Worm (Caenorhabditis elegans): ENCODE measurements around the gene C26B9.6.

The C26B9.6 gene

DNA sequence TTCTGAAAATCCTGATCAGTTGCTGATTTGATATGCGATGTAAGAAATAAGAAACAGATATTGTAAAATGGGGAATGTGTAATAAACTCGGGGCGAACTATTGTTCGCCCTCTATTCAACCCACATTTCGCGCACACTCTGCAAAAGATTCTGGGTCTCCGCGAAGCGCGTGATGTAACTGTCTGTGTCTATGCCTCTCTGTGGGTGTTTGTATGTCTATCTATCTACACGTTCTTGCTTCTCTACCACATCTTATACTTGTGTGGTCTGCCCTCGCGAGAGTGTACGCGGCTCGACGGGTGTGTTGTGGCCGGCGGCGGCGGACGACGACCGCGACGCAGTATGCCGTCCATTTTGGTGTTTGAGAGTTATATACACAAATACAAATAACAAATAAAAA is 1.2 kb upstream of the C26B9.6 start (continued):
- TF ChIP-seq ceh-82 (tag; optimal IDR thresholded peaks at IDR 0.05) (peak; percentile 31 to 62 (median 43)), mep-1 (tag; optimal IDR thresholded peaks at IDR 0.05) (peak; percentile 72), swsn-7 (tag; optimal IDR thresholded peaks at IDR 0.05) (peak; percentile 61), xbp-1 (tag; optimal IDR thresholded peaks at IDR 0.05) (peak; percentile 45), unc-86 (tag; optimal IDR thresholded peaks at IDR 0.05) (peak; percentile 24), ztf-4 (tag; optimal IDR thresholded peaks at IDR 0.05) (no peak), ztf-11 (tag; optimal IDR thresholded peaks at IDR 0.05) (no peak), elt-3 (tag; optimal IDR thresholded peaks at IDR 0.05) (peak in 1 of 6 experiments; percentile 49), unc-62 (GFP tag; optimal IDR thresholded peaks at IDR 0.05) (no peak), nhr-47 (tag; optimal IDR thresholded peaks at IDR 0.05) (peak; percentile 43), C16A3.4 (tag; optimal IDR thresholded peaks at IDR 0.05) (peak; percentile 10)

DNA sequence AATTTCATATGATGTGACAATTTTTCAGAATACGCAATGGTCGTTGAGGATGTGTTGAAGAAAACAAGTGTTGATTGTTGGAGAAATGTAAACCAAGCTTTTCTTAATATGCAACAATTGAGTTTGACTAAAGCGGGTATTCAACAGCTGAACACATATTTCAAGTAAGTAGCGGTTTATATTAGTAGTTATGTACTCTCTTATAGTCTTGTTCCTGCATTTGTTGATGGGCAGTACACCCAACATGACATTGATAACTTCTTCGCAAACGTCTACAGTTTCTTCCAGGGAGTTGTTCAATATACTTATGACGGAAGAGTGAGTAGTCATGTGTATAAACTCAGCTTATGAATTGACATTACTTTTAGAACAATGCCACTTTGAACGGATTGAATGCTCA is 4.5 kb downstream of the C26B9.6 start:
- TF ChIP-seq mep-1 (tag; optimal IDR thresholded peaks at IDR 0.05) (no peak), nhr-12 (tag; optimal IDR thresholded peaks at IDR 0.05) (no peak), efl-1 (optimal IDR thresholded peaks at IDR 0.05) (no peak), efl-1 (GFP tag; optimal IDR thresholded peaks at IDR 0.05 in 1 of 2) (peak in 1 of 2 experiments; percentile 52)

DNA sequence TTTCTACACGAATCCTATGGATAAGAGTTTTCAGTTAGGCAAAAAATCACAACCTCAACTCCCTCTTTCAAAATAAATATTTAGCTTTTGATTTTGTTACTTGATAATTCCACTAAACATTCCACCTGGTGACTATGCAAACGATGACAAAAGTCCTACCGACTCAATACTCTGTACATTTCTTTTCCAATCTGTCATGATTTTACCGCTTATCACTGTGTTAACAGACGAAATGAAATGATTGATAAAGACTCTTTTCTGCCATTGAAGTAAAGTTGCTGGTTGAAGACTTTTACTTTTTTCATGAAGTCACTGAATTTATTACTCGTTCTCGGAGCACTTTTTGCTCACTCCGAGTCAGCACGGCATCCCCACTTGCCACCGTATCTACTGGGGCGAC is 6.0 kb downstream of the C26B9.6 start, which contains the start of gene C26B9.5:
C26B9.5 (plus strand) TSS at position 244 of the 400 bp plus-strand sequence.
- no peak for TF ChIP-seq nhr-28 (tag; optimal IDR thresholded peaks at IDR 0.05)
- peak; percentile 37 for TF ChIP-seq elt-2 (tag; optimal IDR thresholded peaks at IDR 0.05)

DNA sequence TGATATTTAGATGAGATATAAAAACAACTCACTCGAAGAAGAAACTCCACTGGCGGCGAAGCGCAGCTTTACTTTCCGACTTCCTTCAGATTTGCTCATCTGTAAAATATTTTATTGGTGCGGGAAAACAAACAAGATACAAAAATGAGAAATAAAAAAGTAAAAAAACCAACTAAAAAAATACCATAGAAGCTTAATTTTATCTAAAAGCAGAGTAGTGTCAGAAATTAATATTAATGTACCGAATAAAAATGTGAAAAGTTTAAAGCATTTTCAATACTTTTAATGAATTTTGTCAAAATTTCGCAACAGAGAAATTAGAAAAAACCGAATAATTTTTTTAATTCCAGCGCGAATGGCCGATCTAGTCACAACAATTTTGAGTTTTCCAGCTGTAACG is 12.0 kb downstream of the C26B9.6 start, which contains the start of gene sto-2:
sto-2 (minus strand) TSS at position 101 of the 400 bp plus-strand sequence.
- TF ChIP-seq pag-3 (tag; optimal IDR thresholded peaks at IDR 0.05; ENCODE audit: borderline replicate concordance, insufficient read depth) (no peak), C16A3.4 (tag; optimal IDR thresholded peaks at IDR 0.05) (no peak), efl-1 (optimal IDR thresholded peaks at IDR 0.05) (no peak), efl-1 (GFP tag; optimal IDR thresholded peaks at IDR 0.05 in 1 of 2) (no peak)

DNA sequence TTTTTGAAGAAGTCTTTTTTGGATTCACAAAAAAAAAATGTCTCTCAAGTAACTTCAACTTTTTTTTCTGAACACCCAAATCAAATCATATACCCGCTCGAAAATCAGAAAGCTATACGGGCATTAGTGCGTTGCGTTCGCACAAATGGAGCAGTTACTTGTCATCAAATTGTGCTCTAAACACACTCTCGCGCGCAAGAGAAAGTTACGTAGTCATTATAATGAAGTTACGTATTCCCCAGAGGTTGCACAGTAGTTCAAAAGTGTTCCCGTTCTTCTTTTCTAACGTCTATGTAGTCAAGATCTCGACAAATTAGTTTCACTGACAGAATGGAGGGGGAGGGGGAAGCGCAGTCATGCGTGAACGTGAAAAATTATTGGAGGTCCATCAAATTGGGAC is 13.7 kb downstream of the C26B9.6 start:
- TF ChIP-seq dsc-1 (tag; optimal IDR thresholded peaks at IDR 0.05) (no peak), pag-3 (tag; optimal IDR thresholded peaks at IDR 0.05; ENCODE audit: borderline replicate concordance, insufficient read depth) (no peak), Y116A8C.19 (tag; optimal IDR thresholded peaks at IDR 0.05; ENCODE audit: borderline replicate concordance) (no peak), ceh-63 (GFP tag; optimal IDR thresholded peaks at IDR 0.05) (no peak), lsy-2 (tag; optimal IDR thresholded peaks at IDR 0.05) (no peak), swsn-7 (tag; optimal IDR thresholded peaks at IDR 0.05) (no peak), zip-4 (GFP tag; optimal IDR thresholded peaks at IDR 0.05) (no peak), elt-3 (tag; optimal IDR thresholded peaks at IDR 0.05) (no peak), unc-86 (tag; optimal IDR thresholded peaks at IDR 0.05) (no peak), hlh-17 (GFP tag; optimal IDR thresholded peaks at IDR 0.05; ENCODE audit: borderline replicate concordance) (no peak), skn-1 (tag; optimal IDR thresholded peaks at IDR 0.05) (no peak), dpl-1 (GFP tag; optimal IDR thresholded peaks at IDR 0.05) (no peak), nhr-19 (GFP tag; conservative IDR thresholded peaks at IDR 0.05) (no peak)

DNA sequence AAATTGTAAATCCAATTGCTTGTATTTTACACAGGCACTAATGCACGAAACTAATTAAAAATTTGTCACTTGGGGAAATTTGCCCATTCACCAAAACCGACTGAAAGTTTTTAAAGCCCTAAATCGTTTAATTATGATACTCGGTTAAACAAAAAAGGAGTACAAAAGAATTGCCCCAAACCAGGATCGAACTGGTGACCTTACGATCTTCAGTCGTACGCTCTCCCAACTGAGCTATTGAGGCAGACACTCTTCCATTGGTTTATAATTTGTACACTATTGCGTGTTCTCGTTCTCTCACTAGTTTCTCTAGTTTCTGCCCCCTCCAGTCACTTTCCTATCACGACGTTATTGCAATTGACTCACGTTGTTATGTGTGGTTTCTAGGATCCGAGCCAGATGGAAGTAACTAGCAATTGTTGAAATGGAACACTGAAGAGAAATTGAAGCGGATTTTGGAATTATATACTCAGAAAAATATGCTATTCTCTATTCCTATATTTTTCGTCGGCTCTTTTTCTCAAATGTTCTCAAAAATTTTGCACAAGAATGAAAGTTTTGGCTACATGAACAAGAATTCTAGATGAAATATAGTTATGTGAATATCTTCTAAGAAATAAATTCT is 15.9 kb downstream of the C26B9.6 start:
- TF ChIP-seq nhr-12 (tag; optimal IDR thresholded peaks at IDR 0.05), result no peak
- TF ChIP-seq zip-4 (GFP tag; optimal IDR thresholded peaks at IDR 0.05), result no peak
- no peak for TF ChIP-seq unc-62 (GFP tag; optimal IDR thresholded peaks at IDR 0.05)
- TF ChIP-seq blmp-1 (tag; optimal IDR thresholded peaks at IDR 0.05), result no peak
- TF ChIP-seq fos-1 (tag; optimal IDR thresholded peaks at IDR 0.05), result peak; percentile 0
- no peak for TF ChIP-seq nhr-84 (tag; optimal IDR thresholded peaks at IDR 0.05)
- TF ChIP-seq unc-30 (tag; optimal IDR thresholded peaks at IDR 0.05), result no peak
- TF ChIP-seq ces-1 (GFP tag; optimal IDR thresholded peaks at IDR 0.05), result no peak
- TF ChIP-seq grh-1 (GFP tag; IDR thresholded peaks at IDR 0.05), result no peak
- peak in 1 of 2 experiments; percentile 5 for TF ChIP-seq efl-1 (optimal IDR thresholded peaks at IDR 0.05)
- TF ChIP-seq efl-1 (GFP tag; optimal IDR thresholded peaks at IDR 0.05 in 1 of 2), result peak in 1 of 2 experiments; percentile 90
- no peak for TF ChIP-seq mef-2 (tag; optimal IDR thresholded peaks at IDR 0.05)
- no peak for TF ChIP-seq nhr-11 (tag; optimal IDR thresholded peaks at IDR 0.05)
- TF ChIP-seq elt-2 (tag; optimal IDR thresholded peaks at IDR 0.05), result peak; percentile 49
- peak; percentile 48 for TF ChIP-seq nhr-20 (tag; optimal IDR thresholded peaks at IDR 0.05)
- TF ChIP-seq nhr-28 (tag; optimal IDR thresholded peaks at IDR 0.05), result no peak
- no peak for TF ChIP-seq zag-1 (tag; optimal IDR thresholded peaks at IDR 0.05)
- no peak for TF ChIP-seq nhr-85 (tag)
- no peak for TF ChIP-seq pqm-1 (tag; optimal IDR thresholded peaks at IDR 0.05)
- no peak for TF ChIP-seq jun-1 (tag; optimal IDR thresholded peaks at IDR 0.05)
- peak; percentile 54 for TF ChIP-seq rnt-1 (tag; optimal IDR thresholded peaks at IDR 0.05)
- no peak for TF ChIP-seq nhr-237 (tag; optimal IDR thresholded peaks at IDR 0.05)
